Fruit fly (Drosophila melanogaster) Kc167 (cell line): ENCODE measurements around the gene Pfdn6.

Experiments
- Myc ChIP-seq: fragments of >200 bp; optimal IDR thresholded peaks from 2 replicates; lab custom pipeline; 2017; ENCODE audit warnings: missing external identifiers
- Sin3A ChIP-seq: fragments of >200 bp; optimal IDR thresholded peaks from 2 replicates; lab custom pipeline; 2018; ENCODE audit warnings: missing external identifiers
- h ChIP-seq: fragments of >200 bp; optimal IDR thresholded peaks from 3 replicates; lab custom pipeline; 2018; ENCODE audit warnings: missing external identifiers
- insv ChIP-seq: fragments of >200 bp; optimal IDR thresholded peaks from 3 replicates; lab custom pipeline; 2018; ENCODE audit warnings: missing external identifiers
- psq ChIP-seq: fragments of >200 bp; optimal IDR thresholded peaks from 2 replicates; lab custom pipeline; 2017; ENCODE audit warnings: missing external identifiers
- ttk ChIP-seq: sonication (Bioruptor generic); optimal IDR thresholded peaks from 2 replicates; lab custom pipeline; 2017; ENCODE audit warnings: missing external identifiers

The Pfdn6 gene

DNA sequence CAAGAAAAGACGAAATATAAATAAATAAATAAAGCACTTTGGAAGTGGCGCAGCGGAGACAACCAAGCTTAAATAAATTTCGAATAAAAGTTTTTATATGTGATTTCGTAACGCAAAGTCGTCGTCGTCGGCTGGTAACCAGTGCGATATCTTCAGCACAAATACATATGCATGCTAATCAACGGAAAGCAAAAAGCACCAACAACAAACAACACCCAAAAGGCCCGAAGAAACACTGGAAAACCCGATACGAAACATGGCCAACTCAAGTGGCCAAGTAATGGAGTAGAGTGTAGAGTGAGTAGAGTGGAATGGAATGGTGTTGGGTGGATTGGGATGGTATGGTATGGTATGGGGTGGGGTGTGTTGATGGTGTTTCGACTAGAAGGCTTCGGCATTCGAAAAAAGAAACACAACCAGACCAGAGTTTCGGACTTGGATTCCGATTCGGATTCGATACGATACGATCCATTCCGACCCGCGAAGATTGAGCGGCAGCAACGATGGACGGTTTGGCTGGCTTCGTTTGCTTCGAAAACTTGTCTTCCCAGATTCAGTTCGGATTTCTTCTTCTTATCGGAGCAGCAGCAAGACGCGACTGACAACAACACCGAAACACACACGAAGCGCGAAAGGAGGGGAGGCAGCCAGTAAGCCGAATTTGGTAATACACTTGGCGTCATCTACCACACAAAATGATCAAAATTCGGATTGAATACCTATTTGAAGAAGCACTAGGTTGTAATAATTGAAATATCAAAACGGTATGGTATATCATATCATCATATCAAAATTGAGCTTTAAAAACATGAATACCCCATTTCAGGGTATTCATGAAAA, 20.7 kb upstream of the Pfdn6 start:
- TF ChIP-seq ttk (lab: Kevin White, UChicago) (no peak), h (lab: Kevin White, UChicago) (no peak)

DNA sequence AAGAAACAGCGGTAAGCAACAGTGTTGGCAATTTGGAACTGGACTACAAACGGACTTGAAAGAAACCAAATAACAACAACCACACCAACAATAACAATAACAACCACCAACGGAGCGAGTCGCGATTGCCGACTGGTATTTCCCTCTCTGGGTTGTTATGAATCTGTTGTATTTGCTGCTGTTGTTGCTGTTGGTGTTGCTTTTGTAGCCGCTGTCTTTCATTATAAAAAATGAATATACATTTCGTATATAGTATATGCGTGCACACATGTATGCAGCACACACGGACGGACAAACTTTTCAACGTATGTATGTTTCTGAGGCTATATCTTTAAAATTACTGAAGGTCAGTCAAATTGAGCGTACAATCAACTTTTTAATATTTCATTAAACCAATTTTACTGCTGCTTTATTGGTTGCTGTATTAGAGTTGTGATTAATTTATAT, 20.0 kb upstream of the Pfdn6 start:
- TF ChIP-seq ttk (lab: Kevin White, UChicago) (no peak), h (lab: Kevin White, UChicago) (no peak), psq (lab: Kevin White, UChicago) (no peak), Sin3A (lab: Kevin White, UChicago) (no peak), insv (lab: Kevin White, UChicago) (no peak), Myc (lab: Kevin White, UChicago) (no peak)

DNA sequence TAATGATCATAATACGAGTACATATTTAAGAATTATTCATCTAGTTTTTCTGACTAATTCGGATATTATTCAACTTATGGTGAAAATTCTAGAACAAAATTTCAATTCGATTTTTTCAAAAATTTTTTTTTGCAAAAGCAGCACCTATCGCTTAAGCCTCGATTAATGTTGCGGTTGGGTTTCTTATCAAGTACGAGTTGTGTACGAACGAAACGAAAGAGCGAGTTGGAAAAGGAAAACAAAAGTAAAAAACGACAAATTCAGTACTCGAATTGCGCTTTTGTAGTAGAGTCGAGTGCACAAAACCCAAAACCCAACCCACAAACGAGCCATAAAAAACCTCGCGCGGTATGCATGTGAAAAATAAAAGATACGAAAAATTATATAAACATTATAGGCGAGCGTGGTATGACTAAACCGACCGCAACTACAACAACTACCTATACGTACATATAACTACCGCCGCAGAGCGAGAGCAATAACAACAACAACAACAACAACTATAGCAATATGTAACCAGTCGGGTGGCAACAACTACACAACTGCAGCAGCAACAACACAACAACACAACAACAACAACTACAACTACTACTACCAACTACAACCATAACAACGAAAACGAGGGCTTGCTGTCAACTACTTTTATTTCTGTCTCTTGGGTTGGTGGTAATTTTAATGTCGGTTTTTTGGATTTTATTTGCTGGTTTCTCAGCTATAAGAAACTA, 18.9 kb upstream of the Pfdn6 start:
- TF ChIP-seq insv (lab: Kevin White, UChicago) (no peak), psq (lab: Kevin White, UChicago) (no peak), h (lab: Kevin White, UChicago) (no peak), Sin3A (lab: Kevin White, UChicago) (no peak), Myc (lab: Kevin White, UChicago) (no peak), ttk (lab: Kevin White, UChicago) (no peak)

DNA sequence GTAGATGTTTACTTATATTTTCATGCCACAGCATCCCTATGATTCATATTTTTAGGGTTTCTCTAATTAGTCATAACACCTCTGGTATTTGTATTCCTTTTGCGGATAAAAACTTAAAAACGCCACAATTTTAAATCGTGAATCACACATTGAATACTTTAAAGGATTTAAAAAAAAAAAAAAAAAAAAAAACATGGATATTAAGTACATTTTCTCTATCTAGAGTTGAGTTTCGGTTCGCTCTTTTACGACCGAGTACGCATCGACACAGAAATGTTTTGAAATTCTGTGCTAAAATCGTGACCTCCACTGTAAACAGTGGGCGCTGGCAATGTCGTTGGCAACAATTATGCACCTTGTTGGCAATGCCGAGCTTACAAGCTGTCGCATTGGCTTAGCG, 18.0 kb upstream of the Pfdn6 start:
- TF ChIP-seq ttk (lab: Kevin White, UChicago) = no peak

DNA sequence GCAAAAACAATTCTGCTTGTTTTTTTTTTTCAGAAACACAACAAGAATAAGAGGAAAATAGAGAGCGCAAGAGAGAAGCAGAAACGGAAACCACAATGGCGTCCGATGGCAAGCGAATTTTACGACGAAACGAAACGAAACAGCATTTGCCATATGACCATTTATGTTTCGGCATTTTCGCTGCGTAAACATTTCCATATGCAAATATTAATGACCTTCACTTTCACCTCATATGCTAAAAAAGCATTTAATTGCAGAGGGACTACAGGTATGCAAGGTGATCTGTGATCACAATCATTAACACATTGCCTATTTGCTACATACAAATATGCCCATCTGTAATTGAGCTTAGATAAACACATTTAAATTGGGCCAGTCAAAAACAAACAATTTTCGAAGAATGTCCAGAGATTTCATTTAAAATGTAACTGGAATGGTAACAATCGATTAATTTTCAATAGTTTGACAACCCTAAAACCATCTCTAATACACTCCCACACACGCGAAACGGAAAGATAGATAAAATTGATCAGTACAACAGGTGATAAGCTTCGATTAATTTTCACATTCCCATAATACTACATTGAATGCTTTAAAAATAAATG, 17.2 kb upstream of the Pfdn6 start:
- TF ChIP-seq insv (lab: Kevin White, UChicago) (no peak), Myc (lab: Kevin White, UChicago) (no peak), ttk (lab: Kevin White, UChicago) (no peak), psq (lab: Kevin White, UChicago) (no peak), Sin3A (lab: Kevin White, UChicago) (no peak), h (lab: Kevin White, UChicago) (no peak)

DNA sequence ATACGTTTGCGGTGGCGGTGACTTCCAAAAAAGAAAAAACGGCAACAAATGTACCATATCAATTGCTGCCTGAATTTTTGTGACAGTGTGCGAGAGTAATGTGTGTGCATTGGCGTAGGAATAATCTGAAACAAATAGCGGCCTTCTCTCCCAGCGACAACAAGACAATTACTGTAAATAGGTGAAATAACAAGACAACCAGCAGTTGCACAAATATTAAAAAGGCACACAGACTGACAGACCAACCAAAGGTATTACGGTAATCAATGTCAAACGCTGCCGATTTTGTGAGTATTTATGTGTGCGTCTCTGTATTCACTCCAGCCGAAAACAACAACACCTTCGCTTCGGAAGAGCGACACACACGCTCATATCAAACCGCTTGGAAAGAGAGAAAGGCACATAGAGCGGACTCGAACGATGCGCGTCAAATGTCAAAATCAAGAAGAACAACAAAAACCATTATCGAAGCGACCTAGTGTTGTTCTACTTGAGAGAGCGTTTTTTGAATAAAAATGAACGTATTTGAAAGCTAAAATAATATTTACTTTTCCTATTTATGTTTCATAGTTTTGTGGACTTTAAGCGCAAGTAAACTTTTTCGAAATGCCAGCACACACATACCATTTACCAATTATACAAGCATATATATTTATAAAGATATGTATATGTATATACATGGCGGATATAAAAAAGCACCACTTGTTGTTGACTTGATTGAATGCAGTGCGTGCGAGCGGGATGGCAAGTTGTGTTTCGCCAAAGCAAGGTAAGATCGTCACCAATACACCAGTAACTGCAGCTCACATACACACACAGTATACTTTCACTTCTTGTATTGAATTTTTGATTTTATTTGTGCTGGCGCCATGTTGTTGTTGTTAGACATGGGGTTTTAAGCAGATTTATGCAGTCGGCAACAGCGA, 16.4 kb upstream of the Pfdn6 start:
- TF ChIP-seq Myc (lab: Kevin White, UChicago) (no peak), Sin3A (lab: Kevin White, UChicago) (no peak), insv (lab: Kevin White, UChicago) (no peak), psq (lab: Kevin White, UChicago) (no peak), ttk (lab: Kevin White, UChicago) (no peak), h (lab: Kevin White, UChicago) (no peak)

DNA sequence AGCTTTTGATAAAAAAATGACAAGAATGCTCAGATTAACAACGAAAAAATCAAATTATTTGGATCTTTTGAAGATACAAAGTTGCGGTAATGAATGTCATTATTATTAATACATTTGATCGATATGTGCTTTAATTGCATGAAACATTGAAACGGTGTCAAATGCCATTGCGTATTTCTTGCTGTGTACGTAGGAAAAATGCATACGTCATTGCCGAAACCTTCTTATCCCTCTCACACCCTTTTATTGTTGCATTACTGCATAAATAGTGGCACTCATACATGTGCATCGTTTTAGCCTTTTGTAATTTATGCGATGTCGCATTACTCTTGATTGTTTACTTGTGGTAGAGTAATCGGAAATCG, 15.8 kb upstream of the Pfdn6 start:
- TF ChIP-seq ttk (lab: Kevin White, UChicago) (no peak), Myc (lab: Kevin White, UChicago) (no peak), h (lab: Kevin White, UChicago) (no peak), insv (lab: Kevin White, UChicago) (no peak), psq (lab: Kevin White, UChicago) (no peak), Sin3A (lab: Kevin White, UChicago) (no peak)

DNA sequence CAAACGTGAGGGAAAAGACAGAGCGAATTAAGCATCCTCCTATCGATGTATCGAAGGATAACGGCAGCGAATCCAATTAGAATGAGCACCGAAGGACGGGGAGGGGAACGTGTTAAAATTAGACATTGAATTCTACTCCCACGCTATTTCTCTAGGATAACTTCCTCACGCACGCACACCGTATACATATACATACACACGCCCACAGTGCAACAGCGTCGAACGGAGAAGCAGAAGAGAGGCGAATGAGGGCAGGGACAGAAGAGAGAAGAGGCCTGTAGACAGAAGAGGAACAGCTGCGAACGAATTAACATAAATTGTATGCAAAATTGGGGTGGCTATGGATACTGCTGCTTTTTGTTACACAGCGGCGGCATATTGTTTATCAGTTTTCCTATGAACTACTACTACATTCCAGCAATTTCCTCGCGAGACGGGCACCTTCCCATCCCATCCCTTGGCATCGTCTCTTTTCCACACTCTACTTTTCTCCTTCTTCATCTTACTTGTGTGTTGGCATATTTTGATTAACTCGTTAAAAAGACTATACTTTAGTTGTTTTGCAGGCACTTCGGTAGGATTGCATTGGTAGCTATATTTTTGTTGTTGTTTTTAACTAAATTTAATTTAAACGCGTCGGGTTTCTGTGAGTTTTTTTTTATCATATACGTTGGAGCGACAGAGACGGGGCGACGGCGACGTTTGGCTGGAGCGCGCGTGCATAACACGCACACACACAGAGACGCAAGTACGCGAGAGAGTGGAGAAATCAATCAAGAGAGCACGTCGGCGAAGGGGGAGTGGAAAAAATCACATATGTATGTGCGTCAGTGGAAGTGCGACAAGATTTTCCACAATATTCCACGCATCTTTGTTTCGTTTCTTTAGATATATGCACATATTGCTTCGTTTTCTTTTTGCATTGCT, 15.0 kb upstream of the Pfdn6 start:
- TF ChIP-seq Myc (lab: Kevin White, UChicago) = no peak
- no peak for TF ChIP-seq Sin3A (lab: Kevin White, UChicago)
- no peak for TF ChIP-seq insv (lab: Kevin White, UChicago)
- TF ChIP-seq h (lab: Kevin White, UChicago) = no peak
- TF ChIP-seq psq (lab: Kevin White, UChicago) = no peak
- TF ChIP-seq ttk (lab: Kevin White, UChicago) = no peak

DNA sequence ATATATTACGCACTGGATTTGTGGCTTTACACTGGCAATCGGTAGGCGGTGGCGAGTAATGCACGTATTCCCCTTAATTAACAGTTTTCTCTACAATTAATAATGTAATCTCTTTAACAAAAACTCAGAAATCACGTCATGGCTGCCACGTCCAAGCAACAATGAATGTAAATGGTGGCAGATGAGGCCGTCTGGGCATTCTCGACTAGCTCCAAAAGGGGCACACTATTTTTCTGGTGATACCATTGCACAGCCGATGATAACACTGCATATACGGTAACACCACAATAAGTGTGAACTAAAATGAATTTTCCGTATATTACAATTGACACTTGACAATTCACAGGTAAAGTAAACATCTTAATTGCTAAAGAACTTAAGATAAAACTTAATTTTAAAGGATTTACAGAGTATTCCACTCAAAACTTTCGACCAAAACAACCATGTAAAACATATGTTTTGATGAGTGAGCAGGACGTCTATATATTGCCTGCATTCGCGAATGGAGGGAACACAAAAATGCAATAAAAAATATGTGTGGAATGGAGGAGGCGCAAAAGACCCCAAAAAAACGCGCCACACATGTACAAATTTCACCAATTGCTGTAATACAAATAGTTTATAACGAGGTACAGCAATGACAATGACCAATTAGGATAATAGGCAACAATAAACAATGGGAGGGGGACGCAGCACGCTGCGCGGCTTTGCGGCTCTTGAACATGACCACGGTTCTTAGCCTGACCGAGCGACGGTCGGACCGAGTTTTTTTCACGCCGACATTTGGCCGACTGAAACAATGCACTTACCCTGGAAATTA, 14.0 kb upstream of the Pfdn6 start:
- TF ChIP-seq h (lab: Kevin White, UChicago) (no peak), psq (lab: Kevin White, UChicago) (peak; percentile 10), Sin3A (lab: Kevin White, UChicago) (no peak)
